Fruit fly (Drosophila melanogaster): ENCODE measurements around the gene CG7886.

Gene CG7886

dm6 chr3R:14674762-14675161 is 32.4 kb upstream of the CG7886 start (continued):
- TF ChIP-seq CG3281 (GFP tag; optimal IDR thresholded peaks at IDR 0.05) (no peak), twi (tag; optimal IDR thresholded peaks at IDR 0.05) (peak; percentile 84), Bgb (GFP tag; IDR thresholded peaks at IDR 0.05; ENCODE audit: partially characterized antibody) (no peak), CG16863 (GFP tag; optimal IDR thresholded peaks at IDR 0.05) (peak; percentile 45), btn (GFP tag; optimal IDR thresholded peaks at IDR 0.05) (no peak), mld (GFP tag; IDR thresholded peaks at IDR 0.05; ENCODE audit: partially characterized antibody) (no peak), Fer2 (tag; optimal IDR thresholded peaks at IDR 0.05) (no peak), Hr39 (optimal IDR thresholded peaks at IDR 0.05) (no peak), Opbp (GFP tag; IDR thresholded peaks at IDR 0.05; ENCODE audit: partially characterized antibody) (no peak), tin (GFP tag; optimal IDR thresholded peaks at IDR 0.05) (peak; percentile 73), Pdp1 (GFP tag; optimal IDR thresholded peaks at IDR 0.05) (peak; percentile 19 to 60), Mrtf (GFP tag; IDR thresholded peaks at IDR 0.05) (0 out of 3 replicates have a peak, but pooled peaks have one; percentile 45), bcd (GFP tag; optimal IDR thresholded peaks at IDR 0.05) (peak; percentile 38), CG30431 (GFP tag; optimal IDR thresholded peaks at IDR 0.05) (peak; percentile 33), CG4360 (GFP tag; IDR thresholded peaks at IDR 0.05) (peak; percentile 40; the same call in 1 of the 2 replicates), CHES-1-like (GFP tag; optimal IDR thresholded peaks at IDR 0.05) (no peak), MESR4 (GFP tag; optimal IDR thresholded peaks at IDR 0.05) (no peak), CG12236 (GFP tag; optimal IDR thresholded peaks at IDR 0.05) (no peak), Awh (GFP tag; IDR thresholded peaks at IDR 0.05) (peak; percentile 63; the same call in 1 of the 2 replicates), br (optimal IDR thresholded peaks at IDR 0.05) (no peak), CG6683 (GFP tag; optimal IDR thresholded peaks at IDR 0.05) (no peak), gro (GFP tag; optimal IDR thresholded peaks at IDR 0.05) (no peak), HmgD (GFP tag; optimal IDR thresholded peaks at IDR 0.05) (no peak), zf30C (GFP tag; optimal IDR thresholded peaks at IDR 0.05) (peak; percentile 82), CG1603 (tag; optimal IDR thresholded peaks at IDR 0.05) (peak; percentile 49), sr (GFP tag; IDR thresholded peaks at IDR 0.05) (0 out of 3 replicates have a peak, but pooled peaks have one; percentile 17), ci (GFP tag; IDR thresholded peaks at IDR 0.05) (peak; percentile 73; the same call in 2 of the 3 replicates), trh (GFP tag; optimal IDR thresholded peaks at IDR 0.05) (no peak), nau (GFP tag; optimal IDR thresholded peaks at IDR 0.05) (no peak), en (GFP tag; optimal IDR thresholded peaks at IDR 0.05) (no peak), CG16779 (GFP tag; IDR thresholded peaks at IDR 0.05) (no peak), CG3163 (GFP tag; optimal IDR thresholded peaks at IDR 0.05) (no peak), C15 (GFP tag; IDR thresholded peaks at IDR 0.05) (no peak), CG9727 (GFP tag; optimal IDR thresholded peaks at IDR 0.05) (peak; percentile 91), NC2β (GFP tag; optimal IDR thresholded peaks at IDR 0.05) (peak; percentile 45), CG11695 (GFP tag; IDR thresholded peaks at IDR 0.05) (peak; percentile 61; the same call in 2 of the 3 replicates), maf-S (GFP tag; optimal IDR thresholded peaks at IDR 0.05) (no peak), ham (GFP tag; IDR thresholded peaks at IDR 0.05) (no peak), CG1602 (GFP tag; optimal IDR thresholded peaks at IDR 0.05) (peak; percentile 52), HmgZ (tag; optimal IDR thresholded peaks at IDR 0.05) (no peak), sd (tag; optimal IDR thresholded peaks at IDR 0.05) (no peak), CG32532 (GFP tag; IDR thresholded peaks at IDR 0.05) (no peak), abd-A (tag; optimal IDR thresholded peaks at IDR 0.05) (no peak), CG18764 (GFP tag; optimal IDR thresholded peaks at IDR 0.05) (peak; percentile 57), eve (GFP tag; optimal IDR thresholded peaks at IDR 0.05) (no peak), chm (GFP tag; IDR thresholded peaks at IDR 0.05) (peak; percentile 58; the same call in 1 of the 2 replicates), CG17359 (tag; optimal IDR thresholded peaks at IDR 0.05) (peak; percentile 61), otp (GFP tag; IDR thresholded peaks at IDR 0.05) (peak; percentile 73), fd96Cb (tag; optimal IDR thresholded peaks at IDR 0.05) (peak; percentile 64), lmd (GFP tag; IDR thresholded peaks at IDR 0.05) (peak; percentile 67), sens-2 (GFP tag; IDR thresholded peaks at IDR 0.05) (peak; percentile 83), phol (tag; optimal IDR thresholded peaks at IDR 0.05) (peak; percentile 79), hth (optimal IDR thresholded peaks at IDR 0.05) (no peak)

Measured in whole organism, embryonic.